Worm (Caenorhabditis elegans) whole organism, dauer: Measurements from ENCODE around the gene snb-6.

Experiments used
- unc-62 ChIP-seq: sonication (generic microtip); optimal IDR thresholded peaks from 2 replicates; lab custom pipeline; 2017; ENCODE audit warnings: missing biosample characterization, missing genetic modification reagents, missing genetic modification characterization

Gene snb-6

ce11 chrII:8877032-8877985 lies 17.8 kb upstream of the snb-6 start:
- TF ChIP-seq unc-62 (GFP tag; lab: Kevin White, UChicago), result no peak

ce11 chrII:8873842-8874241 lies 14.3 kb upstream of the snb-6 start, which contains the start of gene T07D4.2:
TSS of gene T07D4.2 (minus strand) at chrII:8873942.
- no peak for TF ChIP-seq unc-62 (GFP tag; lab: Kevin White, UChicago)

ce11 chrII:8866844-8867243 lies 7.3 kb upstream of the snb-6 start:
- TF ChIP-seq unc-62 (GFP tag; lab: Kevin White, UChicago), result no peak

ce11 chrII:8865078-8865477 lies 5.6 kb upstream of the snb-6 start, which contains the start of gene npr-20:
TSS of gene npr-20 (minus strand) at chrII:8865178.
- no peak for TF ChIP-seq unc-62 (GFP tag; lab: Kevin White, UChicago)

ce11 chrII:8857074-8857473 lies 2.4 kb downstream of the snb-6 start:
- TF ChIP-seq unc-62 (GFP tag; lab: Kevin White, UChicago), result no peak

ce11 chrII:8856524-8856923 lies 3.0 kb downstream of the snb-6 start:
- no peak for TF ChIP-seq unc-62 (GFP tag; lab: Kevin White, UChicago)

ce11 chrII:8854874-8855273 lies 4.6 kb downstream of the snb-6 start:
- TF ChIP-seq unc-62 (GFP tag; lab: Kevin White, UChicago), result no peak

- no peak for TF ChIP-seq unc-62 (GFP tag; lab: Kevin White, UChicago)
Observed at ce11 chrII:8853960-8854359, 5.5 kb downstream of the snb-6 start.

- no peak for TF ChIP-seq unc-62 (GFP tag; lab: Kevin White, UChicago)
Observed at ce11 chrII:8853238-8853637, 6.3 kb downstream of the snb-6 start.

ce11 chrII:8851996-8852587 lies 7.4 kb downstream of the snb-6 start, which contains the start of gene oac-46:
TSS of gene oac-46 (minus strand) at chrII:8852096.
- TF ChIP-seq unc-62 (GFP tag; lab: Kevin White, UChicago), result no peak

- no peak for TF ChIP-seq unc-62 (GFP tag; lab: Kevin White, UChicago)
Observed at ce11 chrII:8848984-8849383, 10.5 kb downstream of the snb-6 start.

- no peak for TF ChIP-seq unc-62 (GFP tag; lab: Kevin White, UChicago)
Observed at ce11 chrII:8845932-8846331, 13.6 kb downstream of the snb-6 start.

ce11 chrII:8845298-8845697 lies 14.2 kb downstream of the snb-6 start, which contains the start of gene agxt-1:
TSS of gene agxt-1 (plus strand) at chrII:8845598.
- TF ChIP-seq unc-62 (GFP tag; lab: Kevin White, UChicago), result no peak

- no peak for TF ChIP-seq unc-62 (GFP tag; lab: Kevin White, UChicago)
Observed at ce11 chrII:8844465-8845126, 14.9 kb downstream of the snb-6 start, which contains the start of gene F46C5.6. TSS of gene F46C5.6 (minus strand) at chrII:8844515.

- TF ChIP-seq unc-62 (GFP tag; lab: Kevin White, UChicago), result no peak
Observed at ce11 chrII:8839025-8839424, 20.5 kb downstream of the snb-6 start, which contains the start of gene F46C5.7. TSS of gene F46C5.7 (plus strand) at chrII:8839325.

- TF ChIP-seq unc-62 (GFP tag; lab: Kevin White, UChicago), result no peak
Observed at ce11 chrII:8835857-8836256, 23.6 kb downstream of the snb-6 start, which contains the start of gene F46C5.4. TSS of gene F46C5.4 (plus strand) at chrII:8836078.
